Fruit fly (Drosophila melanogaster): ENCODE measurements around the gene CG14712.

CG14712 gene

DNA sequence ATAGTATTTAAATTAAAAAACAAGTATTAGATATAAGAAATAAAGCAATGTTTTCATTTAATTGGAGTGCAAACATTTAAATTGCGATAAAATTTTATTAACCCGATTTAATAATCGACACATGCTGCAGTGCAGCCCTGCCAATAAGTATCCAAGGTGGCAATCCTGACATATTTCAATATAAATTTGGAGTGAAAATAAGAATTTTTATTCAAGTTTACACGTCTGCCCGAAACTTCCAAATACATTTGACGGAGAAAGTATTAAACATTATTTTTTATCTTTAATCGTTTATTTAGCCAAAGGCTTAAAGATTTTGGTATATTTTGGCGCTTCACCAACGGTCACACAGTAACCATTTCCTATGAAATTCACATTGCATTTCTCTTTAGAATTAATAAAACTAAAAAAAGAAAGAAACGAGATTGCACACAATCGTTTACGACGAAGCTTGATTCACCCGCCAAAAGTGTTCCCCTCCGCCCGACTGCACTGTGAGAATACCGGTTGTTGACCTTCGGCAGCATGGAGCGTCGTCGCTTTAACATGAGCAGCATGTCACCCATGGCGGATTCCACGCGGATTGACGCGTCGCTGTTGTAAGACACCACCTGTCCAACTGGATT is at the start of gene CG14712 (continued):
- no peak for TF ChIP-seq Drgx (GFP tag; IDR thresholded peaks at IDR 0.05)
- TF ChIP-seq aop (GFP tag; IDR thresholded peaks at IDR 0.05): no peak
- TF ChIP-seq vfl (GFP tag; optimal IDR thresholded peaks at IDR 0.05): peak; percentile 7
- TF ChIP-seq ab (GFP tag; optimal IDR thresholded peaks at IDR 0.05): no peak
- no peak for TF ChIP-seq fd102C (GFP tag; optimal IDR thresholded peaks at IDR 0.05)
- TF ChIP-seq pho (GFP tag; optimal IDR thresholded peaks at IDR 0.05): peak; percentile 24
- no peak for TF ChIP-seq CG6683 (GFP tag; optimal IDR thresholded peaks at IDR 0.05)
- peak; percentile 55 for TF ChIP-seq HmgZ (tag; optimal IDR thresholded peaks at IDR 0.05)
- TF ChIP-seq CG7556 (GFP tag; optimal IDR thresholded peaks at IDR 0.05): no peak
- no peak for TF ChIP-seq br (optimal IDR thresholded peaks at IDR 0.05)
- TF ChIP-seq Elba2 (GFP tag; optimal IDR thresholded peaks at IDR 0.05): no peak
- no peak for TF ChIP-seq kni (GFP tag; optimal IDR thresholded peaks at IDR 0.05)
- peak; percentile 100 for TF ChIP-seq CG2116 (GFP tag; optimal IDR thresholded peaks at IDR 0.05)
- peak; percentile 70 for TF ChIP-seq unc-4 (GFP tag; IDR thresholded peaks at IDR 0.05; ENCODE audit: partially characterized antibody)
- TF ChIP-seq CG33213 (GFP tag; optimal IDR thresholded peaks at IDR 0.05): peak; percentile 13
- no peak for TF ChIP-seq CG30403 (GFP tag; optimal IDR thresholded peaks at IDR 0.05)
- TF ChIP-seq lbe (GFP tag; optimal IDR thresholded peaks at IDR 0.05): peak; percentile 46
- no peak for TF ChIP-seq hkb (optimal IDR thresholded peaks at IDR 0.05)
- TF ChIP-seq hkb (GFP tag; IDR thresholded peaks at IDR 0.05): peak; percentile 46
- TF ChIP-seq CG8478 (optimal IDR thresholded peaks at IDR 0.05): no peak
- no peak for TF ChIP-seq CG18262 (tag; optimal IDR thresholded peaks at IDR 0.05)
- no peak for TF ChIP-seq Bteb2 (GFP tag; optimal IDR thresholded peaks at IDR 0.05)
- TF ChIP-seq chinmo (GFP tag; IDR thresholded peaks at IDR 0.05; ENCODE audit: partially characterized antibody): 0 out of 4 replicates have a peak, but pooled peaks have one; percentile 66
- TF ChIP-seq CG10543 (GFP tag; optimal IDR thresholded peaks at IDR 0.05): peak; percentile 10
- no peak for TF ChIP-seq Rx (GFP tag; IDR thresholded peaks at IDR 0.05)
- TF ChIP-seq CG12299 (tag; optimal IDR thresholded peaks at IDR 0.05): peak; percentile 35
- peak; percentile 2 for TF ChIP-seq NC2β (GFP tag; optimal IDR thresholded peaks at IDR 0.05)
- peak; percentile 50; the same call in 2 of the 3 replicates for TF ChIP-seq CG14860 (GFP tag; IDR thresholded peaks at IDR 0.05; ENCODE audit: partially characterized antibody)
- no peak for TF ChIP-seq CG17612 (GFP tag; IDR thresholded peaks at IDR 0.05)
- TF ChIP-seq CG4854 (GFP tag; optimal IDR thresholded peaks at IDR 0.05): no peak
- TF ChIP-seq CG12236 (GFP tag; optimal IDR thresholded peaks at IDR 0.05): no peak
- TF ChIP-seq Sin3A (optimal IDR thresholded peaks at IDR 0.05): no peak
- TF ChIP-seq Scr (GFP tag; IDR thresholded peaks at IDR 0.05; ENCODE audit: partially characterized antibody): peak; percentile 59
- no peak for TF ChIP-seq chm (GFP tag; IDR thresholded peaks at IDR 0.05)
- TF ChIP-seq lov (optimal IDR thresholded peaks at IDR 0.05): no peak
- TF ChIP-seq lov (GFP tag; IDR thresholded peaks at IDR 0.05): no peak
- TF ChIP-seq CG13775 (GFP tag; optimal IDR thresholded peaks at IDR 0.05): peak; percentile 11
- no peak for TF ChIP-seq gcm (GFP tag; optimal IDR thresholded peaks at IDR 0.05)
- no peak for TF ChIP-seq CG31441 (GFP tag; IDR thresholded peaks at IDR 0.05)
- no peak for TF ChIP-seq CG16779 (GFP tag; IDR thresholded peaks at IDR 0.05)
- no peak for TF ChIP-seq ro (GFP tag; IDR thresholded peaks at IDR 0.05)
- TF ChIP-seq CG4282 (GFP tag; optimal IDR thresholded peaks at IDR 0.05): no peak
- peak; percentile 64 for TF ChIP-seq nmo (GFP tag; optimal IDR thresholded peaks at IDR 0.05)
- TF ChIP-seq YL-1 (GFP tag; optimal IDR thresholded peaks at IDR 0.05): peak; percentile 92
- no peak for TF ChIP-seq onecut (GFP tag; IDR thresholded peaks at IDR 0.05)
- peak; percentile 69 for TF ChIP-seq MESR4 (GFP tag; optimal IDR thresholded peaks at IDR 0.05)
- no peak for TF ChIP-seq Spps (tag; optimal IDR thresholded peaks at IDR 0.05)
- no peak for TF ChIP-seq cwo (GFP tag; optimal IDR thresholded peaks at IDR 0.05)
- no peak for TF ChIP-seq jing (GFP tag; optimal IDR thresholded peaks at IDR 0.05)
- no peak for TF ChIP-seq run (tag; optimal IDR thresholded peaks at IDR 0.05)
- TF ChIP-seq CG6689 (GFP tag; IDR thresholded peaks at IDR 0.05): no peak
- no peak for TF ChIP-seq sima (GFP tag; optimal IDR thresholded peaks at IDR 0.05)

Measured in whole organism, embryonic.